Fruit fly (Drosophila melanogaster) whole organism, prepupa: ENCODE measurements around the gene CG9119.
A peak's percentile ranks its signal among the peaks of the same experiment; 100 is the strongest.

Source experiments
- CG10669 ChIP-seq: fragments of 200-800 bp; sonication (Bioruptor generic); optimal IDR thresholded peaks from 3 replicates; lab custom pipeline; 2018; ENCODE audit warnings: missing biosample characterization, mild to moderate bottlenecking, missing genetic modification characterization, moderate library complexity
- CG11762 ChIP-seq: fragments of 200-800 bp; sonication (Bioruptor generic); optimal IDR thresholded peaks from 3 replicates; lab custom pipeline; 2016; ENCODE audit warnings: missing biosample characterization, missing genetic modification characterization; ENCODE audit not compliant: insufficient read depth
- CG15336 ChIP-seq: fragments of 200-800 bp; sonication (Bioruptor generic); IDR thresholded peaks from 2 replicates; pipeline ENCODE4 v1.3.6; 2022; ENCODE audit warnings: missing biosample characterization, missing genetic modification characterization
- CG1621 ChIP-seq: fragments of 200-800 bp; sonication (Bioruptor generic); optimal IDR thresholded peaks from 3 replicates; lab custom pipeline; 2018; ENCODE audit warnings: missing biosample characterization, mild to moderate bottlenecking, missing genetic modification characterization
- CG16779 ChIP-seq: fragments of 200-800 bp; sonication (Bioruptor generic); optimal IDR thresholded peaks from 3 replicates; lab custom pipeline; 2017; ENCODE audit warnings: missing biosample characterization, mild to moderate bottlenecking, missing genetic modification characterization
- CG3032 ChIP-seq: fragments of 200-800 bp; optimal IDR thresholded peaks from 2 replicates; lab custom pipeline; 2019; ENCODE audit warnings: missing biosample characterization, mild to moderate bottlenecking, missing genetic modification characterization, moderate library complexity
- CG31627 ChIP-seq: fragments of 200-800 bp; sonication (Bioruptor generic); optimal IDR thresholded peaks from 3 replicates; lab custom pipeline; 2016; ENCODE audit warnings: missing biosample characterization, missing genetic modification characterization
- CG32006 ChIP-seq: fragments of 200-800 bp; sonication (Bioruptor generic); optimal IDR thresholded peaks from 3 replicates; lab custom pipeline; 2017; ENCODE audit warnings: missing biosample characterization, mild to moderate bottlenecking, missing genetic modification characterization
- CG34406 ChIP-seq: fragments of 200-800 bp; sonication (Bioruptor generic); optimal IDR thresholded peaks from 3 replicates; lab custom pipeline; 2016; ENCODE audit warnings: missing biosample characterization, missing genetic modification characterization
- CG4318 ChIP-seq: fragments of 200-800 bp; sonication (Bioruptor generic); optimal IDR thresholded peaks from 3 replicates; lab custom pipeline; 2017; ENCODE audit warnings: missing biosample characterization, mild to moderate bottlenecking, missing genetic modification characterization
- CG6276 ChIP-seq: fragments of 200-800 bp; sonication (Bioruptor generic); optimal IDR thresholded peaks from 2 replicates; lab custom pipeline; 2017; ENCODE audit warnings: missing biosample characterization, mild to moderate bottlenecking, missing genetic modification characterization
- CG6792 ChIP-seq: fragments of 200-800 bp; sonication (Bioruptor generic); optimal IDR thresholded peaks from 3 replicates; lab custom pipeline; 2016; ENCODE audit warnings: missing biosample characterization, missing genetic modification characterization
- CG7368 ChIP-seq: fragments of 200-800 bp; sonication (Bioruptor generic); optimal IDR thresholded peaks from 3 replicates; lab custom pipeline; 2016; ENCODE audit warnings: missing biosample characterization, missing genetic modification characterization
- CG8632 ChIP-seq: fragments of 200-800 bp; sonication (Bioruptor generic); optimal IDR thresholded peaks from 3 replicates; lab custom pipeline; 2016; ENCODE audit warnings: missing biosample characterization, missing genetic modification characterization
- CG9139 ChIP-seq: fragments of 200-800 bp; sonication (Bioruptor generic); optimal IDR thresholded peaks from 3 replicates; lab custom pipeline; 2017; ENCODE audit warnings: missing biosample characterization, mild to moderate bottlenecking, missing genetic modification characterization
- Eip75B ChIP-seq: fragments of 200-800 bp; sonication (Bioruptor generic); optimal IDR thresholded peaks from 3 replicates; lab custom pipeline; 2016; ENCODE audit warnings: missing biosample characterization, missing genetic modification characterization
- Eip78C ChIP-seq: fragments of 200-800 bp; sonication (Bioruptor generic); peaks from one replicate; lab custom pipeline; 2016; ENCODE audit warnings: missing biosample characterization, missing genetic modification characterization
- Eip93F ChIP-seq: fragments of 200-800 bp; sonication (Bioruptor generic); optimal IDR thresholded peaks from 2 replicates; lab custom pipeline; 2016; ENCODE audit warnings: missing biosample characterization, mild to moderate bottlenecking, missing genetic modification characterization
- Ets21C ChIP-seq: fragments of 200-800 bp; sonication (Bioruptor generic); optimal IDR thresholded peaks from 3 replicates; lab custom pipeline; 2016; ENCODE audit warnings: missing biosample characterization, missing genetic modification characterization
- Ets96B ChIP-seq: fragments of 200-800 bp; optimal IDR thresholded peaks from 2 replicates; lab custom pipeline; 2019; ENCODE audit warnings: missing biosample characterization, mild to moderate bottlenecking, missing genetic modification characterization, moderate library complexity
- Gug ChIP-seq: fragments of 200-800 bp; sonication (Bioruptor generic); IDR thresholded peaks from 2 replicates; pipeline ENCODE4 v1.3.6; 2022; ENCODE audit warnings: missing biosample characterization, missing genetic modification characterization
- Hr38 ChIP-seq: sonication (Bioruptor generic); optimal IDR thresholded peaks from 2 replicates; lab custom pipeline; 2016; ENCODE audit warnings: missing biosample characterization, missing genetic modification characterization
- Hr39 ChIP-seq: fragments of 200-800 bp; sonication (Bioruptor generic); optimal IDR thresholded peaks from 2 replicates; lab custom pipeline; 2016; ENCODE audit warnings: missing biosample characterization, missing genetic modification characterization
- Hr4 ChIP-seq: fragments of 200-800 bp; sonication (Bioruptor generic); optimal IDR thresholded peaks from 3 replicates; lab custom pipeline; 2016; ENCODE audit warnings: missing biosample characterization, missing genetic modification characterization
- Lpt ChIP-seq: fragments of 200-800 bp; sonication (Bioruptor generic); optimal IDR thresholded peaks from 3 replicates; lab custom pipeline; 2016; ENCODE audit warnings: missing biosample characterization, missing genetic modification characterization
- Met ChIP-seq: fragments of 200-800 bp; sonication (Bioruptor generic); optimal IDR thresholded peaks from 3 replicates; lab custom pipeline; 2016; ENCODE audit warnings: missing biosample characterization, missing genetic modification characterization
- OdsH ChIP-seq: fragments of 200-800 bp; sonication (Bioruptor generic); optimal IDR thresholded peaks from 3 replicates; lab custom pipeline; 2016; ENCODE audit warnings: missing biosample characterization, missing genetic modification characterization
- Smox ChIP-seq: fragments of 200-800 bp; sonication (Bioruptor generic); optimal IDR thresholded peaks from 3 replicates; lab custom pipeline; 2016; ENCODE audit warnings: missing biosample characterization, missing genetic modification characterization
- Sox14 ChIP-seq: fragments of 200-800 bp; sonication (Bioruptor generic); optimal IDR thresholded peaks from 3 replicates; lab custom pipeline; 2016; ENCODE audit warnings: missing biosample characterization, missing genetic modification characterization
- Sox15 ChIP-seq: fragments of 200-800 bp; sonication (Bioruptor generic); optimal IDR thresholded peaks from 3 replicates; lab custom pipeline; 2016; ENCODE audit warnings: missing biosample characterization, missing genetic modification characterization
- achi ChIP-seq: fragments of 200-800 bp; sonication (Bioruptor generic); optimal IDR thresholded peaks from 3 replicates; lab custom pipeline; 2016; ENCODE audit warnings: missing biosample characterization, missing genetic modification characterization
- acj6 ChIP-seq: fragments of 200-800 bp; sonication (Bioruptor generic); optimal IDR thresholded peaks from 3 replicates; lab custom pipeline; 2016; ENCODE audit warnings: missing biosample characterization, missing genetic modification characterization
- cyc ChIP-seq: fragments of 200-800 bp; sonication (Bioruptor generic); optimal IDR thresholded peaks from 3 replicates; lab custom pipeline; 2016; ENCODE audit warnings: missing biosample characterization, missing genetic modification characterization
- dac ChIP-seq: fragments of 200-800 bp; sonication (Bioruptor generic); optimal IDR thresholded peaks from 2 replicates; lab custom pipeline; 2017; ENCODE audit warnings: missing biosample characterization, mild to moderate bottlenecking, missing genetic modification characterization
- eg ChIP-seq: fragments of 200-800 bp; sonication (Bioruptor generic); IDR thresholded peaks from 3 replicates; pipeline ENCODE4 v1.3.6; 2022; ENCODE audit warnings: missing biosample characterization, missing genetic modification characterization
- fd59A ChIP-seq: fragments of 200-800 bp; sonication (Bioruptor generic); optimal IDR thresholded peaks from 2 replicates; lab custom pipeline; 2017; ENCODE audit warnings: missing biosample characterization, mild to moderate bottlenecking, missing genetic modification characterization, missing genetic modification reagents
- fkh ChIP-seq: fragments of 200-800 bp; sonication (Bioruptor generic); optimal IDR thresholded peaks from 3 replicates; lab custom pipeline; 2017; ENCODE audit warnings: missing biosample characterization, mild to moderate bottlenecking, missing genetic modification characterization, moderate library complexity
- lz ChIP-seq: fragments of 200-800 bp; sonication (Bioruptor generic); optimal IDR thresholded peaks from 3 replicates; lab custom pipeline; 2016; ENCODE audit warnings: missing biosample characterization, missing genetic modification characterization
- salr ChIP-seq, 2 experiments: fragments of 200-800 bp; sonication (Bioruptor generic); optimal IDR thresholded peaks; 3 replicates each; lab custom pipeline; 2016 to 2018; ENCODE audit warnings: missing biosample characterization in 2 of 2, missing genetic modification characterization in 2 of 2, mild to moderate bottlenecking in 1 of 2
- spab ChIP-seq: fragments of 200-800 bp; sonication (Bioruptor generic); optimal IDR thresholded peaks from 2 replicates; lab custom pipeline; 2017; ENCODE audit warnings: missing biosample characterization, mild to moderate bottlenecking, missing genetic modification characterization, missing genetic modification reagents
- ss ChIP-seq, 2 experiments: fragments of 200-800 bp; sonication (Bioruptor generic); optimal IDR thresholded peaks; 2 replicates in 1 of 2; 3 replicates in 1 of 2; lab custom pipeline; 2017 to 2018; ENCODE audit warnings: mild to moderate bottlenecking in 2 of 2, missing biosample characterization in 2 of 2, missing genetic modification characterization in 2 of 2, moderate library complexity in 1 of 2
- svp ChIP-seq: fragments of 200-800 bp; sonication (Bioruptor generic); peaks from one replicate; lab custom pipeline; 2016; ENCODE audit warnings: missing biosample characterization, missing genetic modification characterization
- vri ChIP-seq: fragments of 200-800 bp; sonication (Bioruptor generic); optimal IDR thresholded peaks from 3 replicates; lab custom pipeline; 2016; ENCODE audit warnings: missing biosample characterization, mild to moderate bottlenecking, missing genetic modification characterization

The CG9119 gene

DNA sequence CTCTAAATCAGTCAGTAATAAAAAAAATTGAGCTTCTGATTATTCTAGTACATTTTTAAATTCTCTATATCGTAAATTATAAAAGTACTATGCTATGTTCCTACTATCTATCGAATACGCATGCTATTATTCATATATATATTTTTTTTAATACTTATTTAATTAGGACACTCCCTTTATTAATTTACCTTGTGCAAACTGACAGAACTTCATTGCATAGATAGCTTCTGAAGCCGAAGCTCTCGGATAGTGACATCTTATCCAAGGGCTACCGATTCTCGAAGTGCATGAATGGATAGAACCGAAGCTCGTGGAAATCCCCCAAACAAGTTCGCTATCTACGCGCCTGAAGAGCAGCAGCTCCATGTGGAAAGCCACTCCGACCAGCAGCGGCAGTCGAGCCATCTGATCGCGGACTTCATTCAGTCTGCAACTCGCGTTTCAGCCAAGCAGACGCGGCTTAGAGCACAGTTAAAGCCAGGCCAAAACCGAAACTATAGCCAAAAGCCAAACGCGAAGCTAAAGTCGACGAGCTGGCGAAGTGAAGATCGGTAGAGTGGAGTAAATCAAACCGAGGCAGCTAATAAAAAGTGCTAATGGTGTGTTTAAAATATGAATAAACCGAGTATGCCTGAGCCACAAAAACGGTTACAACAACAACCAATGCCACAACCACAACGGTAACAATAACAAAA is 4.1 kb downstream of the CG9119 start, which contains the start of gene mwh (continued):
- TF ChIP-seq spab (GFP tag; lab: Kevin White, UChicago) (no peak), CG16779 (tag; lab: Kevin White, UChicago) (no peak), CG6276 (GFP tag; lab: Kevin White, UChicago) (peak; percentile 4), CG11762 (GFP tag; lab: Kevin White, UChicago) (no peak), acj6 (GFP tag; lab: Kevin White, UChicago) (no peak), CG9139 (GFP tag; lab: Kevin White, UChicago) (no peak), achi (GFP tag; lab: Kevin White, UChicago) (no peak), Hr38 (no peak), eg (GFP tag; lab: Robert Waterston, UW) (0 out of 3 replicates have a peak, but pooled peaks have one; percentile 31), Sox15 (GFP tag; lab: Kevin White, UChicago) (no peak), CG7368 (GFP tag; lab: Kevin White, UChicago) (no peak), Eip75B (GFP tag; lab: Kevin White, UChicago) (no peak), Ets96B (tag; lab: Kevin White, UChicago) (no peak), CG6792 (GFP tag; lab: Kevin White, UChicago) (no peak), CG32006 (GFP tag; lab: Kevin White, UChicago) (peak; percentile 86), CG3032 (tag; lab: Kevin White, UChicago) (no peak), salr (GFP tag; optimal IDR thresholded peaks at IDR 0.05; lab: Kevin White, UChicago) (peak in 1 of 2 experiments; percentile 35), CG31627 (GFP tag; lab: Kevin White, UChicago) (no peak), CG8632 (no peak), fkh (no peak), CG1621 (tag; lab: Kevin White, UChicago) (no peak), Gug (no peak)

dm6 chr3L:1195868-1196552 is 8.6 kb downstream of the CG9119 start, which contains the start of gene Aplip1:
TSS of gene Aplip1 (plus strand) at chr3L:1196317.
- TF ChIP-seq acj6 (GFP tag; lab: Kevin White, UChicago): no peak
- no peak for TF ChIP-seq CG34406 (GFP tag; lab: Kevin White, UChicago)
- TF ChIP-seq CG11762 (GFP tag; lab: Kevin White, UChicago): no peak
- TF ChIP-seq CG32006 (GFP tag; lab: Kevin White, UChicago): no peak
- no peak for TF ChIP-seq Gug
- TF ChIP-seq Hr4: no peak
- TF ChIP-seq Lpt (GFP tag; lab: Kevin White, UChicago): no peak
- TF ChIP-seq Met: no peak
- TF ChIP-seq Smox (GFP tag; lab: Kevin White, UChicago): no peak
- TF ChIP-seq CG4318 (GFP tag; lab: Kevin White, UChicago): no peak
- no peak for TF ChIP-seq CG3032 (tag; lab: Kevin White, UChicago)
- no peak for TF ChIP-seq fd59A (GFP tag; lab: Kevin White, UChicago)
- no peak for TF ChIP-seq Ets96B (tag; lab: Kevin White, UChicago)
- TF ChIP-seq CG10669 (GFP tag; lab: Kevin White, UChicago): no peak
- no peak for TF ChIP-seq CG8632
- no peak for TF ChIP-seq Eip93F (GFP tag; lab: Kevin White, UChicago)
- peak; percentile 66 for TF ChIP-seq svp
- TF ChIP-seq vri (GFP tag; lab: Kevin White, UChicago): no peak
- TF ChIP-seq Ets21C (GFP tag; lab: Kevin White, UChicago): no peak
- TF ChIP-seq CG15336 (GFP tag; lab: Robert Waterston, UW): no peak
- no peak for TF ChIP-seq dac (GFP tag; lab: Kevin White, UChicago)
- TF ChIP-seq achi (GFP tag; lab: Kevin White, UChicago): peak; percentile 54
- TF ChIP-seq Sox14 (GFP tag; lab: Kevin White, UChicago): no peak
- TF ChIP-seq lz (GFP tag; lab: Kevin White, UChicago): no peak
- no peak for TF ChIP-seq cyc (GFP tag; lab: Kevin White, UChicago)
- no peak for TF ChIP-seq OdsH (GFP tag; lab: Kevin White, UChicago)
- peak in 1 of 2 experiments; percentile 1 for TF ChIP-seq ss (GFP tag; optimal IDR thresholded peaks at IDR 0.05; lab: Kevin White, UChicago)
- TF ChIP-seq CG6276 (GFP tag; lab: Kevin White, UChicago): no peak
- no peak for TF ChIP-seq Hr39 (GFP tag; lab: Kevin White, UChicago)
- peak; percentile 47 for TF ChIP-seq Eip78C (GFP tag; lab: Kevin White, UChicago)
- no peak for TF ChIP-seq CG9139 (GFP tag; lab: Kevin White, UChicago)
